Fruit fly (Drosophila melanogaster) whole organism, embryonic: Measurements from ENCODE around the gene mAChR-C.
A peak's percentile ranks its signal among the peaks of the same experiment; 100 is the strongest.

Experiments
- ATbp ChIP-seq: fragments of 200-800 bp; sonication (Bioruptor generic); optimal IDR thresholded peaks from 2 replicates; lab custom pipeline; 2017; ENCODE audit warnings: missing biosample characterization, mild to moderate bottlenecking, missing genetic modification characterization, missing genetic modification reagents
- Awh ChIP-seq: fragments of 200-800 bp; sonication (Bioruptor generic); IDR thresholded peaks from 2 replicates; pipeline ENCODE4, ENCODE4 v1.3.6; 2022; ENCODE audit warnings: missing biosample characterization, missing genetic modification characterization
- B-H2 ChIP-seq: fragments of 200-800 bp; sonication (Bioruptor generic); optimal IDR thresholded peaks from 2 replicates; lab custom pipeline; 2018; ENCODE audit warnings: missing biosample characterization, mild to moderate bottlenecking, missing genetic modification characterization
- CG10431 ChIP-seq: fragments of 200-800 bp; sonication (Bioruptor generic); optimal IDR thresholded peaks from 3 replicates; lab custom pipeline; 2018; ENCODE audit warnings: missing biosample characterization, mild to moderate bottlenecking, missing genetic modification characterization
- CG10565 ChIP-seq: fragments of 200-800 bp; sonication (Bioruptor generic); optimal IDR thresholded peaks from 3 replicates; lab custom pipeline; 2016; ENCODE audit warnings: missing biosample characterization, mild to moderate bottlenecking, missing genetic modification characterization
- CG10654 ChIP-seq: fragments of 200-800 bp; sonication (Bioruptor generic); optimal IDR thresholded peaks from 2 replicates; lab custom pipeline; 2016; ENCODE audit warnings: missing biosample characterization, missing genetic modification characterization
- CG12071 ChIP-seq: fragments of 200-800 bp; sonication (Bioruptor generic); optimal IDR thresholded peaks from 3 replicates; lab custom pipeline; 2018; ENCODE audit warnings: missing biosample characterization, mild to moderate bottlenecking, missing genetic modification characterization
- CG12659 ChIP-seq: fragments of 200-800 bp; sonication (Bioruptor generic); optimal IDR thresholded peaks from 3 replicates; lab custom pipeline; 2017; ENCODE audit warnings: mild to moderate bottlenecking, missing biosample characterization, missing genetic modification reagents, missing genetic modification characterization
- CG13296 ChIP-seq: fragments of 200-800 bp; sonication (Bioruptor generic); optimal IDR thresholded peaks from 3 replicates; lab custom pipeline; 2018; ENCODE audit warnings: missing biosample characterization, mild to moderate bottlenecking, missing genetic modification characterization
- CG13424 ChIP-seq: fragments of 200-800 bp; sonication (Bioruptor generic); optimal IDR thresholded peaks from 2 replicates; lab custom pipeline; 2019; ENCODE audit warnings: missing biosample characterization, mild to moderate bottlenecking, missing genetic modification characterization, moderate library complexity
- CG16863 ChIP-seq: fragments of 200-800 bp; sonication (Bioruptor generic); optimal IDR thresholded peaks from 3 replicates; lab custom pipeline; 2016; ENCODE audit warnings: missing biosample characterization, missing genetic modification characterization
- CG17568 ChIP-seq: fragments of 200-800 bp; sonication (Bioruptor generic); optimal IDR thresholded peaks from 2 replicates; lab custom pipeline; 2018; ENCODE audit warnings: missing biosample characterization, mild to moderate bottlenecking, missing genetic modification characterization, moderate library complexity
- CG2199 ChIP-seq: fragments of 200-800 bp; sonication (Bioruptor generic); IDR thresholded peaks from 3 replicates; pipeline ENCODE4 v1.3.6; 2022; ENCODE audit warnings: missing biosample characterization, missing genetic modification characterization
- CG2678 ChIP-seq: fragments of 200-800 bp; sonication (Bioruptor generic); optimal IDR thresholded peaks from 3 replicates; lab custom pipeline; 2019; ENCODE audit warnings: missing biosample characterization, mild to moderate bottlenecking, missing genetic modification characterization, moderate library complexity
- CG31224 ChIP-seq: fragments of 200-800 bp; sonication (Bioruptor generic); IDR thresholded peaks from 2 replicates; pipeline ENCODE4 v1.3.6; 2022; ENCODE audit warnings: missing biosample characterization, missing genetic modification characterization
- CG5180 ChIP-seq: fragments of 200-800 bp; sonication (Bioruptor generic); optimal IDR thresholded peaks from 3 replicates; lab custom pipeline; 2017; ENCODE audit warnings: missing biosample characterization, missing genetic modification characterization, mild to moderate bottlenecking, moderate library complexity, missing genetic modification reagents
- CG6683 ChIP-seq: fragments of 200-800 bp; sonication (Bioruptor generic); optimal IDR thresholded peaks from 2 replicates; lab custom pipeline; 2017; ENCODE audit warnings: missing biosample characterization, mild to moderate bottlenecking, missing genetic modification characterization, missing genetic modification reagents
- CG7357 ChIP-seq: fragments of 200-800 bp; sonication (Bioruptor generic); IDR thresholded peaks from 3 replicates; pipeline ENCODE4 v1.3.6; 2022; ENCODE audit warnings: missing biosample characterization, missing genetic modification characterization
- CG7372 ChIP-seq: fragments of 200-800 bp; sonication (Bioruptor generic); IDR thresholded peaks from 2 replicates; pipeline ENCODE4 v1.3.6; 2022; ENCODE audit warnings: missing biosample characterization, missing genetic modification characterization
- CG8765 ChIP-seq: fragments of 200-800 bp; sonication (Bioruptor generic); IDR thresholded peaks from 2 replicates; pipeline ENCODE4 v1.3.6; 2022; ENCODE audit warnings: missing biosample characterization, missing genetic modification characterization
- CG9609 ChIP-seq: fragments of 200-800 bp; sonication (Bioruptor generic); optimal IDR thresholded peaks from 3 replicates; lab custom pipeline; 2016; ENCODE audit warnings: missing biosample characterization, missing genetic modification characterization
- CG9876 ChIP-seq: fragments of 200-800 bp; sonication (Bioruptor generic); optimal IDR thresholded peaks from 2 replicates; lab custom pipeline; 2016; ENCODE audit warnings: missing biosample characterization, missing genetic modification characterization
- Dip2 ChIP-seq: fragments of 200-800 bp; sonication (Bioruptor generic); IDR thresholded peaks from 2 replicates; pipeline ENCODE4 v1.3.6; 2022; ENCODE audit warnings: missing biosample characterization, missing genetic modification characterization
- Fer2 ChIP-seq: fragments of 200-800 bp; sonication (Bioruptor generic); optimal IDR thresholded peaks from 2 replicates; lab custom pipeline; 2018; ENCODE audit warnings: missing biosample characterization, mild to moderate bottlenecking, missing genetic modification characterization, moderate library complexity
- Hmx ChIP-seq: fragments of 200-800 bp; sonication (Bioruptor generic); optimal IDR thresholded peaks from 2 replicates; lab custom pipeline; 2016; ENCODE audit warnings: missing biosample characterization, missing genetic modification characterization
- Hr78 ChIP-seq, 2 experiments: fragments of 200-800 bp in 1 of 2; fragments of >200 bp in 1 of 2; sonication (Bioruptor generic) in 1 of 2; optimal IDR thresholded peaks; 2 replicates each; lab custom pipeline; 2017 to 2019; ENCODE audit warnings: missing biosample characterization in 2 of 2, missing genetic modification characterization in 2 of 2, mild to moderate bottlenecking in 1 of 2, moderate library complexity in 1 of 2
- Lhr ChIP-seq: fragments of 200-800 bp; sonication (Bioruptor generic); optimal IDR thresholded peaks from 3 replicates; lab custom pipeline; 2017; ENCODE audit warnings: mild to moderate bottlenecking, missing biosample characterization, missing genetic modification reagents, missing genetic modification characterization
- Lim3 ChIP-seq: fragments of 200-800 bp; sonication (Bioruptor generic); IDR thresholded peaks from 2 replicates; pipeline ENCODE4 v1.3.6; 2022; ENCODE audit warnings: missing biosample characterization, missing genetic modification characterization
- MBD-R2 ChIP-seq: fragments of 200-800 bp; sonication (Bioruptor generic); IDR thresholded peaks from 2 replicates; pipeline ENCODE4 v1.3.6; 2022; ENCODE audit warnings: missing biosample characterization, missing genetic modification characterization
- Myb ChIP-seq: fragments of 200-800 bp; sonication (Bioruptor generic); optimal IDR thresholded peaks from 2 replicates; lab custom pipeline; 2016; ENCODE audit warnings: missing biosample characterization, missing genetic modification characterization
- Nf-YC ChIP-seq: fragments of 200-800 bp; optimal IDR thresholded peaks from 3 replicates; lab custom pipeline; 2019; ENCODE audit warnings: missing biosample characterization, mild to moderate bottlenecking, missing genetic modification characterization, moderate library complexity
- Oli ChIP-seq: fragments of 200-800 bp; sonication (Bioruptor generic); optimal IDR thresholded peaks from 2 replicates; lab custom pipeline; 2018; ENCODE audit warnings: missing biosample characterization, mild to moderate bottlenecking, missing genetic modification characterization, moderate library complexity
- Scr ChIP-seq: fragments of 200-800 bp; sonication (Bioruptor generic); IDR thresholded peaks from 2 replicates; pipeline ENCODE4 v1.3.6; 2022; ENCODE audit warnings: missing biosample characterization, missing genetic modification characterization; ENCODE audit not compliant: partially characterized antibody
- Sry-δ ChIP-seq: fragments of 200-800 bp; sonication (Bioruptor generic); optimal IDR thresholded peaks from 2 replicates; lab custom pipeline; 2016; ENCODE audit warnings: missing biosample characterization, missing genetic modification characterization
- chn ChIP-seq: fragments of 200-800 bp; sonication (Bioruptor generic); optimal IDR thresholded peaks from 2 replicates; lab custom pipeline; 2016; ENCODE audit warnings: missing biosample characterization, missing genetic modification characterization
- da ChIP-seq: fragments of 200-800 bp; sonication (Bioruptor generic); optimal IDR thresholded peaks from 2 replicates; lab custom pipeline; 2016; ENCODE audit warnings: missing biosample characterization, missing genetic modification characterization
- danr ChIP-seq: fragments of 200-800 bp; sonication (Bioruptor generic); IDR thresholded peaks from 2 replicates; pipeline ENCODE4 v1.3.6; 2022; ENCODE audit warnings: missing biosample characterization, missing genetic modification characterization
- ftz-f1 ChIP-seq: fragments of 200-800 bp; sonication (Bioruptor generic); optimal IDR thresholded peaks from 2 replicates; lab custom pipeline; 2016; ENCODE audit warnings: missing biosample characterization, missing genetic modification characterization
- gce ChIP-seq: fragments of 200-800 bp; sonication (Bioruptor generic); IDR thresholded peaks from 3 replicates; pipeline ENCODE4 v1.3.6; 2022; ENCODE audit warnings: missing biosample characterization, missing genetic modification characterization
- gcm2 ChIP-seq: fragments of 200-800 bp; sonication (Bioruptor generic); optimal IDR thresholded peaks from 2 replicates; lab custom pipeline; 2016; ENCODE audit warnings: missing biosample characterization, missing genetic modification characterization
- her ChIP-seq: fragments of 200-800 bp; sonication (Bioruptor generic); optimal IDR thresholded peaks from 2 replicates; lab custom pipeline; 2016; ENCODE audit warnings: missing biosample characterization, missing genetic modification characterization
- jing ChIP-seq: fragments of 200-800 bp; sonication (Bioruptor generic); optimal IDR thresholded peaks from 2 replicates; lab custom pipeline; 2018; ENCODE audit warnings: missing biosample characterization, mild to moderate bottlenecking, missing genetic modification characterization
- lab ChIP-seq: fragments of 200-800 bp; sonication (Bioruptor generic); optimal IDR thresholded peaks from 3 replicates; lab custom pipeline; 2017; ENCODE audit warnings: missing biosample characterization, missing genetic modification characterization, mild to moderate bottlenecking, moderate library complexity, missing genetic modification reagents
- prd ChIP-seq, 3 experiments: fragments of >200 bp in 2 of 3; fragments of 200-800 bp in 1 of 3; sonication (Bioruptor generic) in 1 of 3; optimal IDR thresholded peaks in 2 of 3; IDR thresholded peaks in 1 of 3; 2 replicates in 2 of 3; 3 replicates in 1 of 3; pipeline versions ENCODE4 v1.3.6 to Lab custom; 2017 to 2022; ENCODE audit warnings: missing biosample characterization in 1 of 3, missing genetic modification characterization in 1 of 3
- pum ChIP-seq: fragments of 200-800 bp; sonication (Bioruptor generic); optimal IDR thresholded peaks from 2 replicates; lab custom pipeline; 2016; ENCODE audit warnings: missing biosample characterization, missing genetic modification characterization
- run ChIP-seq: fragments of 200-800 bp; sonication (Bioruptor generic); optimal IDR thresholded peaks from 3 replicates; lab custom pipeline; 2018; ENCODE audit warnings: missing biosample characterization, mild to moderate bottlenecking, missing genetic modification characterization
- sug ChIP-seq: fragments of 200-800 bp; optimal IDR thresholded peaks from 2 replicates; lab custom pipeline; 2019; ENCODE audit warnings: missing biosample characterization, mild to moderate bottlenecking, missing genetic modification characterization, moderate library complexity
- unpg ChIP-seq: fragments of 200-800 bp; sonication (Bioruptor generic); optimal IDR thresholded peaks from 3 replicates; lab custom pipeline; 2018; ENCODE audit warnings: missing biosample characterization, mild to moderate bottlenecking, missing genetic modification characterization, moderate library complexity

mAChR-C gene

DNA sequence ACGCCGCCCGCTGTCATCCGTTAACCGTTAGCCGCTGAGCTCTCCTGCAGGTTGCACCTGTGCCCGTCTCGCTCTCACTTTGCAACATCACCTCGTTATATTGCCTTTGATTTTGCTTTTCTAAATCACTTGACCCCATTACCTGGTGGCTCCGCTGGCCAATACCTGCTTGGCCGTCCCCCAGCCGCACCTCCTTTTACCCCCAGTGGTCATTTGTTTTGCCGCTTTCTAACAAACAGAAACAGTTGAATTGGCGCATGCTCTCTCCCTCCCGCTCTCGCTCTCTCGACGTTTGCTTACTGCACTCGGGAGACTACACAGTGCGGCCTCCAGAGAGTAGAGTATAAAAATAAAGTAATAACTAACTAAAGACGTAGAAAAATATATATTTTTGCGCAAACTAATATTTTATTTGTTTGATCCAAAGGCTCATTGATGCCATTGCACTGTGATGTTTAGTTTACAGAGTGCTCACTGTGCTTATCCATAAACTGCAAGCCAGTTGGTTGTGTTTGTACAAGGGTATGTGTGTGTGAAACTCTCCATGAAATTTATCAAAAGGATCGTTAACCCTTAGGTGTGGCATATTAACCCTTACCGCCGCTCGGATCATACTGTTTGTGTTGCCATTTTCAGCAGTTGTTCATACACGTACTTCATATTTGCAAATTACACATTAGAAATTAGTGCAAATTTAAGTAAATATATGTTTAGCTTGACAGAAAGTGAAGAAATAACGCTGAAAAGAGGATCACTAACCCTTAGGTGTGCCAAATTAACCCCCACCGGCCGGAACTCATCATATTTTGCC is 27.8 kb downstream of the mAChR-C start (continued):
- TF ChIP-seq Hr78 (GFP tag; optimal IDR thresholded peaks at IDR 0.05; lab: Kevin White, UChicago), result no peak
- peak; percentile 2 for TF ChIP-seq Sry-δ (GFP tag; lab: Kevin White, UChicago)
- peak; percentile 88 for TF ChIP-seq lab (GFP tag; lab: Kevin White, UChicago)
- TF ChIP-seq prd (optimal IDR thresholded peaks at IDR 0.05; lab: Kevin White, UChicago), result no peak
- peak; percentile 93 for TF ChIP-seq prd (GFP tag; IDR thresholded peaks at IDR 0.05; lab: Robert Waterston, UW)
- no peak for TF ChIP-seq CG9876 (GFP tag; lab: Kevin White, UChicago)
- TF ChIP-seq Lhr, result peak; percentile 47
- no peak for TF ChIP-seq gcm2 (GFP tag; lab: Kevin White, UChicago)
- TF ChIP-seq CG8765 (GFP tag; lab: Robert Waterston, UW), result peak; percentile 82
- peak; percentile 33 for TF ChIP-seq CG6683 (GFP tag; lab: Kevin White, UChicago)
- TF ChIP-seq Scr (GFP tag; lab: Robert Waterston, UW), result 0 out of 2 replicates have a peak, but pooled peaks have one; percentile 8
- TF ChIP-seq B-H2 (GFP tag; lab: Kevin White, UChicago), result peak; percentile 37
- peak; percentile 56 for TF ChIP-seq pum
- TF ChIP-seq CG9609 (GFP tag; lab: Kevin White, UChicago), result peak; percentile 51
- no peak for TF ChIP-seq CG2678 (tag; lab: Kevin White, UChicago)
- TF ChIP-seq CG31224 (GFP tag; lab: Robert Waterston, UW), result peak; percentile 68; the same call in 1 of the 2 replicates
- TF ChIP-seq CG10431, result no peak
- peak; percentile 72 for TF ChIP-seq CG12071 (GFP tag; lab: Kevin White, UChicago)
- TF ChIP-seq CG10654 (GFP tag; lab: Kevin White, UChicago), result peak; percentile 46
- peak; percentile 64 for TF ChIP-seq jing
- peak; percentile 79 for TF ChIP-seq CG7372 (GFP tag; lab: Robert Waterston, UW)
- no peak for TF ChIP-seq CG10565 (GFP tag; lab: Kevin White, UChicago)
- TF ChIP-seq sug, result peak; percentile 1
- peak; percentile 70 for TF ChIP-seq CG13424 (tag; lab: Kevin White, UChicago)
- TF ChIP-seq run (tag; lab: Kevin White, UChicago), result peak; percentile 33
- TF ChIP-seq Hmx, result no peak
- no peak for TF ChIP-seq unpg (GFP tag; lab: Kevin White, UChicago)
- TF ChIP-seq Lim3 (GFP tag; lab: Robert Waterston, UW), result peak; percentile 62
- TF ChIP-seq chn (GFP tag; lab: Kevin White, UChicago), result peak; percentile 84
- peak; percentile 46 for TF ChIP-seq Fer2 (tag; lab: Kevin White, UChicago)
- peak; percentile 61 for TF ChIP-seq CG13296 (GFP tag; lab: Kevin White, UChicago)
- peak; percentile 92 for TF ChIP-seq Awh (GFP tag; lab: Robert Waterston, UW)
- TF ChIP-seq CG5180 (GFP tag; lab: Kevin White, UChicago), result peak; percentile 39
- TF ChIP-seq da (GFP tag; lab: Kevin White, UChicago), result peak; percentile 5
- TF ChIP-seq Nf-YC (tag; lab: Kevin White, UChicago), result no peak
- TF ChIP-seq Oli (tag; lab: Kevin White, UChicago), result peak; percentile 79
- TF ChIP-seq CG17568 (GFP tag; lab: Kevin White, UChicago), result no peak
- TF ChIP-seq ATbp (GFP tag; lab: Kevin White, UChicago), result peak; percentile 80
- TF ChIP-seq Dip2, result no peak
- TF ChIP-seq CG12659 (GFP tag; lab: Kevin White, UChicago), result peak; percentile 74
- TF ChIP-seq CG16863 (GFP tag; lab: Kevin White, UChicago), result peak; percentile 66
- peak; percentile 41 for TF ChIP-seq Myb (GFP tag; lab: Kevin White, UChicago)
- TF ChIP-seq gce (GFP tag; lab: Robert Waterston, UW), result peak; percentile 75; the same call in 1 of the 3 replicates
- peak; percentile 67; the same call in 1 of the 2 replicates for TF ChIP-seq MBD-R2 (GFP tag; lab: Robert Waterston, UW)
- peak; percentile 59 for TF ChIP-seq her (GFP tag; lab: Kevin White, UChicago)
- TF ChIP-seq CG2199 (GFP tag; lab: Robert Waterston, UW), result peak; percentile 60; the same call in 1 of the 3 replicates
- TF ChIP-seq ftz-f1 (GFP tag; lab: Kevin White, UChicago), result no peak
- TF ChIP-seq CG7357, result peak; percentile 64; the same call in 1 of the 3 replicates
- 0 out of 2 replicates have a peak, but pooled peaks have one; percentile 47 for TF ChIP-seq danr
